Worm (Caenorhabditis elegans) whole organism, L1 larva: Measurements from ENCODE around the gene F48G7.5.

Source experiments
- aly-2 ChIP-seq: fragments of 150-350 bp; optimal IDR thresholded peaks from 2 replicates; lab custom pipeline; 2014; ENCODE audit warnings: missing biosample characterization, missing genetic modification characterization
- egl-27 ChIP-seq, 2 experiments: fragments of 150-350 bp in 1 of 2; sonication (generic microtip); optimal IDR thresholded peaks; 3 replicates each; lab custom pipeline; 2017 to 2018; ENCODE audit warnings: missing biosample characterization in 2 of 2, missing genetic modification characterization in 2 of 2, missing genetic modification reagents in 2 of 2
- fos-1 ChIP-seq: fragments of 150-350 bp; optimal IDR thresholded peaks from 2 replicates; lab custom pipeline; 2014; ENCODE audit warnings: missing biosample characterization, missing genetic modification characterization
- mdl-1 ChIP-seq, 2 experiments: fragments of 150-350 bp; optimal IDR thresholded peaks; 2 replicates each; lab custom pipeline; 2014 to 2017; ENCODE audit warnings: missing biosample characterization in 2 of 2, missing genetic modification characterization in 2 of 2, inconsistent platforms in 1 of 2
- nhr-11 ChIP-seq: fragments of 150-350 bp; optimal IDR thresholded peaks from 2 replicates; lab custom pipeline; 2014; ENCODE audit warnings: missing biosample characterization, missing genetic modification characterization
- snu-23 ChIP-seq: sonication (generic microtip); optimal IDR thresholded peaks from 2 replicates; lab custom pipeline; 2016; ENCODE audit warnings: missing genetic modification characterization, missing compliant biosample characterization
- swsn-7 ChIP-seq: sonication (generic microtip); optimal IDR thresholded peaks from 2 replicates; lab custom pipeline; 2016; ENCODE audit warnings: missing genetic modification characterization, missing compliant biosample characterization
- unc-62 ChIP-seq: fragments of 150-350 bp; optimal IDR thresholded peaks from 2 replicates; lab custom pipeline; 2014; ENCODE audit warnings: missing biosample characterization, missing genetic modification reagents, missing genetic modification characterization
- unc-86 ChIP-seq: sonication (generic microtip); optimal IDR thresholded peaks from 2 replicates; lab custom pipeline; 2016; ENCODE audit warnings: missing genetic modification characterization, missing compliant biosample characterization
- zip-4 ChIP-seq: fragments of 200-800 bp; sonication (Bioruptor generic); optimal IDR thresholded peaks from 2 replicates; lab custom pipeline; 2018; ENCODE audit warnings: mild to moderate bottlenecking, missing genetic modification characterization, moderate library complexity, missing compliant biosample characterization

DNA sequence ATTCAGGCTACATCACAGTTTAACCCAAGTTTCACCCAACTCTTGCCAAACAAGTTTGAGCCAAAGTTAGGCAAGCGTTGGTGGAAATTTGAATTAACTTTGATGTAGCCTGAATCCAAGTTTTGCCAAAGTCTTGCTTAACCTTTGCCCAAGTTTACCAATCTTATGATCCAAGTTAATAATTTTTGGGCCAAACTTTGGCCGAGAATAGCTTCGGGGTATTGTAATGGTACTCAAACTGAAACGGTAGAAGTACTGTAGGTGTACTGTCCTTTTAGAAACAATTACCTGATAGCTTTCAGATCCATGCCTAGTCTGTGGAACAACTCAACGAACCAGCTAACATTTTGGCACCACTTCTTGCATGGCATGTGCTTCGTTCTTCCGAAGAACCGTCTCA is 22.5 kb downstream of the F48G7.5 start, which contains the start of gene nhr-251:
- TF ChIP-seq unc-62 (GFP tag; lab: Kevin White, UChicago) (no peak), aly-2 (tag; lab: Kevin White, UChicago) (no peak), fos-1 (no peak), mdl-1 (tag; optimal IDR thresholded peaks at IDR 0.05; lab: Kevin White, UChicago) (no peak), zip-4 (no peak), unc-86 (no peak), snu-23 (GFP tag; lab: Kevin White, UChicago) (no peak), nhr-11 (tag; lab: Kevin White, UChicago) (no peak), egl-27 (tag; optimal IDR thresholded peaks at IDR 0.05; lab: Kevin White, UChicago) (no peak), swsn-7 (tag; lab: Kevin White, UChicago) (no peak)
